Fruit fly (Drosophila melanogaster) whole organism, adult: ENCODE measurements around the gene CG34179.

Source experiments
- CG33017 ChIP-seq: fragments of 200-800 bp; sonication (Bioruptor generic); optimal IDR thresholded peaks from 2 replicates; lab custom pipeline; 2018; ENCODE audit warnings: missing biosample characterization, mild to moderate bottlenecking, missing genetic modification characterization, moderate library complexity
- CG7101 ChIP-seq: fragments of 200-800 bp; sonication (Bioruptor generic); optimal IDR thresholded peaks from 2 replicates; lab custom pipeline; 2018; ENCODE audit warnings: missing biosample characterization, mild to moderate bottlenecking, missing genetic modification characterization, moderate library complexity
- bab1 ChIP-seq: fragments of 200-800 bp; sonication (Bioruptor generic); optimal IDR thresholded peaks from 3 replicates; lab custom pipeline; 2019; ENCODE audit warnings: missing biosample characterization, mild to moderate bottlenecking, missing genetic modification characterization, moderate library complexity
- kay ChIP-seq: fragments of 200-800 bp; sonication (Bioruptor generic); peaks from one replicate; lab custom pipeline; 2016; ENCODE audit warnings: missing biosample characterization, missing genetic modification characterization, borderline replicate concordance

DNA sequence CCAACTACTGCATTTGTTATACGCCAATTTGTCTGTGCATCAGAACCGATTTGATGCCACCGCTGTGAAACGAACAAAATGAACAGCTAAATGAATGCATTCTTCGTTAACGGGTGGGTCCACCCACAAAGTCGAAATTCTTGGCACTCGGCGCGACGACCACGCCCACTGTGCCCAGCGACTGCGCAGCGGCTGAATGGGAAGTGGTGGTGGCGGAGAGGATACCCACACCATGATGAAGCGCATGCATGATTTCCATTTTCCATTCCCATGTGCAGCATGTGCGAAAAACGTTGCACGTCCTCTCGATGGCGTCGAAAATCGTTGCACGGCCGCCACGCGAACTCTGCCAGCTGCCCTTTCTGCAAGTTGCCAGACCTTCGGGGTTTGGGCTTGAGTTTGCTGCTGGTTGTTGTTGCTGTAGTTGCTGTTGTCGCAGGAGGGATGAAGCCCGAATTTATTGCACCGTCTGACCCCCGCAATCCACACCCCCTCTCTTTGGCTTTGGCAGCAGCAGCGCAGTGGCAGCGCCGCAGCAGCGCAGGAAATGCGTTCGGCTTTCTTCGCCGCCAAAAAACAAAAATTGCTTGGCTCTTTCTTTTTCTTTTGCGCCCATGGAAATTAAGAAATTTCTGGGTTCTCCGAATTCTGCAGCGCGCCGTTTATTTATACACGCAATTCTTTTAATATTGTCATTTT is 32.8 kb upstream of the CG34179 start:
- TF ChIP-seq bab1 (GFP tag; lab: Kevin White, UChicago) (no peak), CG7101 (tag; lab: Kevin White, UChicago) (peak; percentile 42), kay (peak; percentile 81), CG33017 (tag; lab: Kevin White, UChicago) (no peak)
